Worm (Caenorhabditis elegans): Measurements from ENCODE around the gene ZC239.16.

DNA sequence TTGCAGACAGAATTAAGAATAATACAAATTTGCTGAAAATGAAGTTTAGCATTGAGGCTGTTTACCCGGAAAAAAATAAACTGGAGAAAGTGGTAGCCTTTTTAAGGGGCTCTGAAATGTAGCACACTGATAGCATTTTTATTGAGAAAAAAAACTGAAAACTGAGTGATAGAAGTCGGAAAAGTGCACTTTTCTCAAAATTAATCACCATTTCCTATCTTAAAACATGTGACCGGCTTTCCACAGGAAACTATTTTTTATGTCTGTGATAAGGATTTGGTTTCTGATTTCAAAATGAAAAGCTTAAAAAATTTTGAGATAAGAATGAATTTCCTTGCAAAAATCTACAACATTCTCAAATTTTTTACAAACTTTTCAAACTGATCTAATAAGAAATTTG lies 4.4 kb downstream of the ZC239.16 start, which contains the start of gene ZC239.22:
- TF ChIP-seq npax-4 (tag; optimal IDR thresholded peaks at IDR 0.05) (no peak), ceh-45 (GFP tag; IDR thresholded peaks at IDR 0.05) (no peak), ceh-2 (tag; optimal IDR thresholded peaks at IDR 0.05) (no peak), unc-86 (tag; optimal IDR thresholded peaks at IDR 0.05) (no peak), tbx-2 (tag; optimal IDR thresholded peaks at IDR 0.05) (no peak), dmd-4 (tag; optimal IDR thresholded peaks at IDR 0.05; ENCODE audit: borderline replicate concordance) (no peak), K09A11.1 (tag; optimal IDR thresholded peaks at IDR 0.05; ENCODE audit: insufficient read depth) (no peak), lin-11 (tag; optimal IDR thresholded peaks at IDR 0.05) (no peak), pqm-1 (tag; optimal IDR thresholded peaks at IDR 0.05) (no peak), lim-6 (tag; optimal IDR thresholded peaks at IDR 0.05) (no peak), ama-1 (optimal IDR thresholded peaks at IDR 0.05) (no peak), nhr-11 (tag; optimal IDR thresholded peaks at IDR 0.05) (no peak)
